Worm (Caenorhabditis elegans): ENCODE results near the gene F40F9.10.

ce11 chrV:9755725-9756124 is 42.3 kb upstream of the F40F9.10 start, which contains the start of gene F58E6.8:
- TF ChIP-seq him-1 (tag; optimal IDR thresholded peaks at IDR 0.05) (no peak), W03F9.2 (tag; optimal IDR thresholded peaks at IDR 0.05) (no peak)

All from whole organism, L4/young adult.